Fruit fly (Drosophila melanogaster) whole organism, adult: ENCODE results near the gene CG32267.
A peak's percentile ranks its signal among the peaks of the same experiment; 100 is the strongest.

Source experiments
- CG11617 ChIP-seq: fragments of 200-800 bp; sonication (Bioruptor generic); optimal IDR thresholded peaks from 2 replicates; lab custom pipeline; 2017; ENCODE audit warnings: mild to moderate bottlenecking, missing biosample characterization, missing genetic modification reagents, missing genetic modification characterization
- CG14711 ChIP-seq: fragments of 200-800 bp; sonication (Bioruptor generic); optimal IDR thresholded peaks from 2 replicates; lab custom pipeline; 2018; ENCODE audit warnings: missing biosample characterization, mild to moderate bottlenecking, missing genetic modification characterization, moderate library complexity
- CG1620 ChIP-seq: fragments of 200-800 bp; sonication (Bioruptor generic); optimal IDR thresholded peaks from 2 replicates; lab custom pipeline; 2016; ENCODE audit warnings: missing biosample characterization, missing genetic modification characterization
- CG33017 ChIP-seq: fragments of 200-800 bp; sonication (Bioruptor generic); optimal IDR thresholded peaks from 2 replicates; lab custom pipeline; 2018; ENCODE audit warnings: missing biosample characterization, mild to moderate bottlenecking, missing genetic modification characterization, moderate library complexity
- CG5204 ChIP-seq: fragments of 200-800 bp; sonication (Bioruptor generic); optimal IDR thresholded peaks from 2 replicates; lab custom pipeline; 2016; ENCODE audit warnings: missing biosample characterization, missing genetic modification characterization
- CG7101 ChIP-seq: fragments of 200-800 bp; sonication (Bioruptor generic); optimal IDR thresholded peaks from 2 replicates; lab custom pipeline; 2018; ENCODE audit warnings: missing biosample characterization, mild to moderate bottlenecking, missing genetic modification characterization, moderate library complexity
- Mnt ChIP-seq: fragments of 200-800 bp; sonication (Bioruptor generic); optimal IDR thresholded peaks from 2 replicates; lab custom pipeline; 2016; ENCODE audit warnings: missing biosample characterization, mild to moderate bottlenecking, missing genetic modification characterization
- bab1 ChIP-seq: fragments of 200-800 bp; sonication (Bioruptor generic); optimal IDR thresholded peaks from 3 replicates; lab custom pipeline; 2019; ENCODE audit warnings: missing biosample characterization, mild to moderate bottlenecking, missing genetic modification characterization, moderate library complexity
- kay ChIP-seq: fragments of 200-800 bp; sonication (Bioruptor generic); peaks from one replicate; lab custom pipeline; 2016; ENCODE audit warnings: missing biosample characterization, missing genetic modification characterization, borderline replicate concordance
- ovo ChIP-seq: fragments of 200-800 bp; sonication (Bioruptor generic); optimal IDR thresholded peaks from 2 replicates; lab custom pipeline; 2016; ENCODE audit warnings: missing biosample characterization, missing genetic modification characterization
- pad ChIP-seq: fragments of 200-800 bp; sonication (Bioruptor generic); optimal IDR thresholded peaks from 3 replicates; lab custom pipeline; 2017; ENCODE audit warnings: missing biosample characterization, missing genetic modification characterization, mild to moderate bottlenecking, moderate library complexity, missing genetic modification reagents
- tj ChIP-seq: fragments of 200-800 bp; sonication (Bioruptor generic); optimal IDR thresholded peaks from 3 replicates; lab custom pipeline; 2017; ENCODE audit warnings: missing biosample characterization, mild to moderate bottlenecking, missing genetic modification characterization, moderate library complexity
- toe ChIP-seq: fragments of 200-800 bp; sonication (Bioruptor generic); optimal IDR thresholded peaks from 2 replicates; lab custom pipeline; 2016; ENCODE audit warnings: missing biosample characterization, missing genetic modification characterization

DNA sequence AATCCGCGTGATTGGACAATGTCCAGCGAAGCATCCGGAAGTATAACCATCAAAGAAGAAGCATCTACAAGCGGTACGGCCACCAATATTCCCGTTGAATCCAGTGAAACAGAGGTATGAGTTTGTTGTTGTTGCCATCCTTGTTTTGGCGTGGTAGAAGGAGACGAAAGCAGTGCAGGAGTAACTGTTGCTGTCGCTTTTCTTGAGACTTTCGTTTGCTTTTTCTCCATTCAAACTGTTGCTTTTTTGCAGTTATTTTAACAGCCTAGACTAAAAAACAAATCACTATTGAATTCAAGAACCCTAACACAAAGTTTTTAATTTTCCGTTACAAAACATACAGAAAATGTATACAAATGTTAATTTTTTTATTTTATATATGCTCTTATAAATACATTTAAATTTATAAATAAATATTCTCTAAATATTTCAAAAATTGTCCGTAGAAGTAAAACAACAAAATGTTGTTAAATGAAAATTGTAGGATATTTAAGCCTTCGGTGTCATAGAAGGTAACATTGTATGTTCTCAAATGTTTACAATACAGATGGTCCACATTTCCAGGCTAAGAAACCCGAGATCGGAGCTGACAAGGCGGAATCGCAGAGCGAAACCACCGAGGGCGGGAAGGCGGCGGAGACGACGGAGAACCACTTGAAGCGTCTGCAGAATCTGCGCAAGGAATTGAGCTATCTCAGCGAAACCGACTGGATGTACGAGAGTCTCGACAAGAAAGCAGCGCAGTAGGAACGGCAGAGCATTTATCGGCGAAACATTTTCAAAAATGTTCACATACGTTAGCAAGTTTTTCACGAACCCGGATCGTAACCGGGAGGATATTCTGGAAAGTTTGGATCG is 10.1 kb downstream of the CG32267 start:
- no peak for TF ChIP-seq CG5204 (GFP tag; lab: Kevin White, UChicago)
- no peak for TF ChIP-seq bab1 (GFP tag; lab: Kevin White, UChicago)
- peak; percentile 64 for TF ChIP-seq ovo (GFP tag; lab: Kevin White, UChicago)
- no peak for TF ChIP-seq Mnt (GFP tag; lab: Kevin White, UChicago)
- no peak for TF ChIP-seq CG1620 (GFP tag; lab: Kevin White, UChicago)
- TF ChIP-seq pad (GFP tag; lab: Kevin White, UChicago) = peak; percentile 98
- peak; percentile 97 for TF ChIP-seq tj (GFP tag; lab: Kevin White, UChicago)
- no peak for TF ChIP-seq CG11617
- no peak for TF ChIP-seq CG14711 (tag; lab: Kevin White, UChicago)
- no peak for TF ChIP-seq toe (GFP tag; lab: Kevin White, UChicago)
- no peak for TF ChIP-seq CG33017 (tag; lab: Kevin White, UChicago)
- TF ChIP-seq kay (GFP tag; lab: Kevin White, UChicago) = no peak
- TF ChIP-seq CG7101 (tag; lab: Kevin White, UChicago) = no peak
